Worm (Caenorhabditis elegans): ENCODE measurements around the gene cubn-1.

The cubn-1 gene

DNA sequence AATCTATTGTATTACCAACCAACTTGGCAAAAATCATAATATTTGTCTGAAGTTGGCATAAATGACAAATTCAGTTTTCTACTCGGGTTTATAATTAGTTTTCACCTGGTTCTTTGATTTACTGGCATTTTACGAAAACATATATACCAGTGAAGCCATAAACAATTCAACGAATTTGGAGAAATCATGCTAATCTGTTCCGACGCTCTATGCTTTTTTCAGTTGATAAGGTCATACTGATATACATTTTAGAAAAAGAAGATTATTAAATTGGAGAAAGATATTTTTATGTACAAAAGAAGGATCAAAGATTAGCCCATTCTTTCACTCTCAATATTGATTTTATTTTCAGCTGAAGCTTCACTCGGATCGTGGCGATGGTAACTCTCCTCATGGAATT is 24.3 kb upstream of the cubn-1 start:
- TF ChIP-seq tab-1 (GFP tag; IDR thresholded peaks at IDR 0.05) = no peak
- no peak for TF ChIP-seq ztf-23 (GFP tag; IDR thresholded peaks at IDR 0.05)
- no peak for TF ChIP-seq flt-1 (GFP tag; IDR thresholded peaks at IDR 0.05)
- TF ChIP-seq cog-1 (tag; optimal IDR thresholded peaks at IDR 0.05) = no peak
- no peak for TF ChIP-seq klf-2 (GFP tag; conservative IDR thresholded peaks at IDR 0.05)
- TF ChIP-seq ref-1 (GFP tag; conservative IDR thresholded peaks at IDR 0.05) = no peak
- TF ChIP-seq med-1 (GFP tag; optimal IDR thresholded peaks at IDR 0.05; ENCODE audit: insufficient read depth) = no peak
- no peak for TF ChIP-seq T22C8.4 (GFP tag; IDR thresholded peaks at IDR 0.05)
- TF ChIP-seq ztf-29 (GFP tag; IDR thresholded peaks at IDR 0.05) = no peak

DNA sequence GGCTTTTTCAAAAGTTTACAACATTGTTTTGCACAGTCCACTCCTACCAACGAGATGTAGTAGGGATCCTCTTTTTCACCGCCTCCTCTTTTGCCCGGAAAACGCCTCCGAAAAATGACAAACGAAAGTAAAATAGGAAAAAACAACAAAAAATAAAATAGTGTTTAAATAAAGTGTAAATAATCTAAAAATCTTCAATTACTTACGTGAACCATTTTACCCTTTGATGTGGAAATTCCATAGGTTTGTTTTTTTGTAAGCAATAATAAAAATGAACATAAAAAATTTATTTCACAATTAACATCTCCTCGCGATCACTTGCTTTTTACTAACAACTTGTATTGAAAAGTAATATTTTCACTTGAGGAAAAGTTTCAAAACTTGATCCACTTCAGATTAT is 23.1 kb upstream of the cubn-1 start, which contains the start of gene C14C10.1:
Gene C14C10.1, plus strand, starts transcription at position 301 of the 400 bp plus-strand sequence.
- TF ChIP-seq tab-1 (GFP tag; IDR thresholded peaks at IDR 0.05) = no peak
- TF ChIP-seq flt-1 (GFP tag; IDR thresholded peaks at IDR 0.05) = no peak
- TF ChIP-seq ref-1 (GFP tag; conservative IDR thresholded peaks at IDR 0.05) = no peak
- TF ChIP-seq ztf-29 (GFP tag; IDR thresholded peaks at IDR 0.05) = no peak
- TF ChIP-seq T22C8.4 (GFP tag; IDR thresholded peaks at IDR 0.05) = no peak
- TF ChIP-seq ztf-23 (GFP tag; IDR thresholded peaks at IDR 0.05) = no peak
- no peak for TF ChIP-seq cog-1 (tag; optimal IDR thresholded peaks at IDR 0.05)
- no peak for TF ChIP-seq klf-2 (GFP tag; conservative IDR thresholded peaks at IDR 0.05)
- TF ChIP-seq med-1 (GFP tag; optimal IDR thresholded peaks at IDR 0.05; ENCODE audit: insufficient read depth) = no peak

- no peak for TF ChIP-seq ztf-23 (GFP tag; IDR thresholded peaks at IDR 0.05)
- TF ChIP-seq klf-2 (GFP tag; conservative IDR thresholded peaks at IDR 0.05) = no peak
- TF ChIP-seq cog-1 (tag; optimal IDR thresholded peaks at IDR 0.05) = no peak
- TF ChIP-seq ztf-29 (GFP tag; IDR thresholded peaks at IDR 0.05) = no peak
- TF ChIP-seq flt-1 (GFP tag; IDR thresholded peaks at IDR 0.05) = no peak
- TF ChIP-seq tab-1 (GFP tag; IDR thresholded peaks at IDR 0.05) = no peak
- TF ChIP-seq T22C8.4 (GFP tag; IDR thresholded peaks at IDR 0.05) = no peak
- TF ChIP-seq med-1 (GFP tag; optimal IDR thresholded peaks at IDR 0.05; ENCODE audit: insufficient read depth) = no peak
- no peak for TF ChIP-seq ref-1 (GFP tag; conservative IDR thresholded peaks at IDR 0.05)
Observed at ce11 chrV:12590601-12591000, 20.5 kb upstream of the cubn-1 start, which contains the start of gene ttr-43. ttr-43 (minus strand) TSS chrV:12590701.

ce11 chrV:12592379-12592778 is 18.8 kb upstream of the cubn-1 start, which contains the start of gene C14C10.2:
C14C10.2 (minus strand) TSS chrV:12592479.
- TF ChIP-seq ztf-23 (GFP tag; IDR thresholded peaks at IDR 0.05) = no peak
- no peak for TF ChIP-seq klf-2 (GFP tag; conservative IDR thresholded peaks at IDR 0.05)
- TF ChIP-seq med-1 (GFP tag; optimal IDR thresholded peaks at IDR 0.05; ENCODE audit: insufficient read depth) = no peak
- TF ChIP-seq tab-1 (GFP tag; IDR thresholded peaks at IDR 0.05) = no peak
- no peak for TF ChIP-seq T22C8.4 (GFP tag; IDR thresholded peaks at IDR 0.05)
- no peak for TF ChIP-seq cog-1 (tag; optimal IDR thresholded peaks at IDR 0.05)
- no peak for TF ChIP-seq ref-1 (GFP tag; conservative IDR thresholded peaks at IDR 0.05)
- TF ChIP-seq ztf-29 (GFP tag; IDR thresholded peaks at IDR 0.05) = no peak
- no peak for TF ChIP-seq flt-1 (GFP tag; IDR thresholded peaks at IDR 0.05)

DNA sequence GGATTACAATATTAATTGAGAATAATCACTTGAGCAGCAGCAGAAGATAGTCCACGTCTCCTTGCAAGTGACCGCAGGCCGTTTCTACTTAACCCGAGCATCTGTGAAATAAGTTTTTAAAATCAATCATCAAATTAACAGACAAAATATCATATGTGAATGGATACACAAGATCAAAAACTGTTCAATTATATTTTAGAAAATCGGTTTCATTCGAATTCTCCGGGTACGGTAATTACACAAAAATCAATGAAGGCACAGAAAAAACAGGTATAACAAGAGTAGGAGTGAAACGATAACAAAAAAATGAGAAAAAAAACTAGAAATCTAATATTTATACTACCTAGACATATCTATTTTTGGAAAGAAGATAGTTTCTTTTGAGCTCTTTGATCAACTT is 14.9 kb upstream of the cubn-1 start, which contains the start of gene mma-1:
Gene mma-1, minus strand, starts transcription at position 101 of the 400 bp plus-strand sequence.
- no peak for TF ChIP-seq klf-2 (GFP tag; conservative IDR thresholded peaks at IDR 0.05)
- TF ChIP-seq ref-1 (GFP tag; conservative IDR thresholded peaks at IDR 0.05) = no peak
- TF ChIP-seq med-1 (GFP tag; optimal IDR thresholded peaks at IDR 0.05; ENCODE audit: insufficient read depth) = no peak
- TF ChIP-seq T22C8.4 (GFP tag; IDR thresholded peaks at IDR 0.05) = no peak
- TF ChIP-seq flt-1 (GFP tag; IDR thresholded peaks at IDR 0.05) = no peak
- no peak for TF ChIP-seq cog-1 (tag; optimal IDR thresholded peaks at IDR 0.05)
- TF ChIP-seq ztf-23 (GFP tag; IDR thresholded peaks at IDR 0.05) = no peak
- no peak for TF ChIP-seq tab-1 (GFP tag; IDR thresholded peaks at IDR 0.05)
- TF ChIP-seq ztf-29 (GFP tag; IDR thresholded peaks at IDR 0.05) = no peak

- peak; percentile 78 for TF ChIP-seq ztf-23 (GFP tag; IDR thresholded peaks at IDR 0.05)
- peak; percentile 80; the same call in 1 of the 2 replicates for TF ChIP-seq tab-1 (GFP tag; IDR thresholded peaks at IDR 0.05)
- TF ChIP-seq med-1 (GFP tag; optimal IDR thresholded peaks at IDR 0.05; ENCODE audit: insufficient read depth) = peak; percentile 15
- 0 out of 2 replicates have a peak, but pooled peaks have one; percentile 49 for TF ChIP-seq klf-2 (GFP tag; conservative IDR thresholded peaks at IDR 0.05)
- peak; percentile 48; the same call in 1 of the 2 replicates for TF ChIP-seq ref-1 (GFP tag; conservative IDR thresholded peaks at IDR 0.05)
- peak; percentile 82 for TF ChIP-seq ztf-29 (GFP tag; IDR thresholded peaks at IDR 0.05)
- TF ChIP-seq T22C8.4 (GFP tag; IDR thresholded peaks at IDR 0.05) = peak; percentile 69; the same call in 1 of the 2 replicates
- peak; percentile 58 for TF ChIP-seq cog-1 (tag; optimal IDR thresholded peaks at IDR 0.05)
- peak; percentile 87 for TF ChIP-seq flt-1 (GFP tag; IDR thresholded peaks at IDR 0.05)
Observed at ce11 chrV:12596795-12597194, 14.3 kb upstream of the cubn-1 start.

- no peak for TF ChIP-seq flt-1 (GFP tag; IDR thresholded peaks at IDR 0.05)
- no peak for TF ChIP-seq klf-2 (GFP tag; conservative IDR thresholded peaks at IDR 0.05)
- no peak for TF ChIP-seq ztf-29 (GFP tag; IDR thresholded peaks at IDR 0.05)
- no peak for TF ChIP-seq tab-1 (GFP tag; IDR thresholded peaks at IDR 0.05)
- no peak for TF ChIP-seq ztf-23 (GFP tag; IDR thresholded peaks at IDR 0.05)
Observed at ce11 chrV:12599110-12599509, 12.0 kb upstream of the cubn-1 start, which contains the start of the genes C14C10.10 and ril-2. C14C10.10 (minus strand) TSS chrV:12599128. ril-2 (minus strand) TSS chrV:12599157.

DNA sequence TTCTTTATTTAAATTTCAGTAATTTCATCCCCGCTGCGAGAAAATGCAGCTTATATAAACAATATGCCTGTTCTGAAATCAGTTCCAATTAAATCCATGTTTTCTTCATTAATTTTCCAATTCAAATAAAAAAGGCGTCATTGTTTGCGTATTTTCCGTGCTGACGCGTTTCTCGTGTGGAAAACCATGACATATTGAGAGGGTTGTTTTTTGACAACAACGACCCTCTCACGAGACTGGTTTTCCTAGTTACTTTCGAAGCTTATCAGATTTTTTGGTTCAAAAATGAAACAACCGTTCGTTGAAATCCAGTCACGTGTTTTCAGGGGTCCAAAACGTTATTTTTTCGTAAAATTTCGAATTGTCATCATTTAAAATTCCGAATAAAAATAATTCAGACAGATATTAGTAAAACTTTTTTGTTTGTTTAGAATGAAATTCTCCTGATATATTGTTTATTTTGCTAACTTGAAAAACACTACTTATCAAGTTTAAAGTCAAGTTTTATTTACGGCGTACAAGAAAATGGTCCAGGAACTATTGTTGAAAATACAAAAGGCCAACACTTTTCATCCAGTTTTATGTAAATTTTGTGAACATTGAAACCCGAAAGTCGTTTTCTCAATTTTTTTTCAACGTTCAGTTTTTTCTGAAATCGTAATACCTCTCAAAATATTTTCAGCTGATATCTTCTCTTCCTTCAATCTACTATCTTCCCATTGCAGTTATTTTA is 11.5 kb upstream of the cubn-1 start, which contains the start of gene C14C10.5:
Gene C14C10.5, plus strand, starts transcription at position 683 of the 733 bp plus-strand sequence.
- TF ChIP-seq ztf-23 (GFP tag; IDR thresholded peaks at IDR 0.05) = no peak
- TF ChIP-seq klf-2 (GFP tag; conservative IDR thresholded peaks at IDR 0.05) = no peak
- no peak for TF ChIP-seq ztf-29 (GFP tag; IDR thresholded peaks at IDR 0.05)
- no peak for TF ChIP-seq T22C8.4 (GFP tag; IDR thresholded peaks at IDR 0.05)
- TF ChIP-seq tab-1 (GFP tag; IDR thresholded peaks at IDR 0.05) = no peak
- TF ChIP-seq med-1 (GFP tag; optimal IDR thresholded peaks at IDR 0.05; ENCODE audit: insufficient read depth) = no peak
- no peak for TF ChIP-seq flt-1 (GFP tag; IDR thresholded peaks at IDR 0.05)
- no peak for TF ChIP-seq cog-1 (tag; optimal IDR thresholded peaks at IDR 0.05)
- TF ChIP-seq ref-1 (GFP tag; conservative IDR thresholded peaks at IDR 0.05) = no peak

ce11 chrV:12601835-12602234 is 9.3 kb upstream of the cubn-1 start:
- TF ChIP-seq klf-2 (GFP tag; conservative IDR thresholded peaks at IDR 0.05) = no peak
- TF ChIP-seq ref-1 (GFP tag; conservative IDR thresholded peaks at IDR 0.05) = no peak
- no peak for TF ChIP-seq ztf-23 (GFP tag; IDR thresholded peaks at IDR 0.05)
- no peak for TF ChIP-seq ztf-29 (GFP tag; IDR thresholded peaks at IDR 0.05)
- TF ChIP-seq med-1 (GFP tag; optimal IDR thresholded peaks at IDR 0.05; ENCODE audit: insufficient read depth) = no peak
- no peak for TF ChIP-seq tab-1 (GFP tag; IDR thresholded peaks at IDR 0.05)
- TF ChIP-seq T22C8.4 (GFP tag; IDR thresholded peaks at IDR 0.05) = no peak
- TF ChIP-seq cog-1 (tag; optimal IDR thresholded peaks at IDR 0.05) = no peak
